Worm (Caenorhabditis elegans) whole organism, early embryonic: ENCODE measurements around the gene Y111B2A.12.

ENCODE experiments used
- B0310.2 ChIP-seq: sonication (generic microtip); optimal IDR thresholded peaks from 2 replicates; lab custom pipeline; 2016; ENCODE audit warnings: mild to moderate bottlenecking, missing genetic modification characterization, missing compliant biosample characterization
- F13C5.2 ChIP-seq: sonication (generic microtip); optimal IDR thresholded peaks from 2 replicates; lab custom pipeline; 2017; ENCODE audit warnings: mild to moderate bottlenecking, missing genetic modification characterization, inconsistent platforms, missing compliant biosample characterization
- aly-1 ChIP-seq: sonication (generic microtip); optimal IDR thresholded peaks from 2 replicates; lab custom pipeline; 2016; ENCODE audit warnings: missing genetic modification characterization, missing compliant biosample characterization
- ama-1 ChIP-seq: fragments of 150-350 bp; optimal IDR thresholded peaks from 2 replicates; lab custom pipeline; 2014
- ceh-13 ChIP-seq: fragments of 200-800 bp; sonication (Bioruptor generic); optimal IDR thresholded peaks from 2 replicates; lab custom pipeline; 2018; ENCODE audit warnings: mild to moderate bottlenecking, missing genetic modification characterization, missing compliant biosample characterization
- hnd-1 ChIP-seq: sonication (generic microtip); optimal IDR thresholded peaks from 2 replicates; lab custom pipeline; 2016; ENCODE audit warnings: missing genetic modification characterization, missing compliant biosample characterization
- pes-1 ChIP-seq: fragments of 200-800 bp; sonication (Bioruptor generic); IDR thresholded peaks from 2 replicates; pipeline ENCODE4 v1.3.6; 2022; ENCODE audit warnings: missing genetic modification reagents, missing genetic modification characterization, missing compliant biosample characterization
- scrt-1 ChIP-seq: fragments of 200-800 bp; sonication (Bioruptor generic); IDR thresholded peaks from 2 replicates; pipeline ENCODE4 v1.3.6; 2022; ENCODE audit warnings: missing genetic modification characterization, missing compliant biosample characterization

ce11 chrIII:12598418-12599330 is 10.4 kb upstream of the Y111B2A.12 start:
- TF ChIP-seq F13C5.2 (tag; lab: Kevin White, UChicago): peak; percentile 44
- peak; percentile 89 for TF ChIP-seq ama-1
- no peak for TF ChIP-seq scrt-1 (GFP tag; lab: Robert Waterston, UW)
- TF ChIP-seq ceh-13 (GFP tag; lab: Kevin White, UChicago): no peak
- TF ChIP-seq hnd-1 (tag; lab: Kevin White, UChicago): no peak
- TF ChIP-seq B0310.2 (tag; lab: Kevin White, UChicago): peak; percentile 54
- TF ChIP-seq pes-1 (GFP tag; lab: Robert Waterston, UW): peak; percentile 30; the same call in 1 of the 2 replicates
- TF ChIP-seq aly-1 (tag; lab: Kevin White, UChicago): no peak
